Worm (Caenorhabditis elegans): Measurements from ENCODE around the gene hlh-3.

ce11 chrII:9112851-9113250 lies 26.4 kb downstream of the hlh-3 start, which contains the start of gene jun-1:
- no peak for TF ChIP-seq ztf-23 (GFP tag; IDR thresholded peaks at IDR 0.05)
- TF ChIP-seq flt-1 (GFP tag; IDR thresholded peaks at IDR 0.05), result no peak
- no peak for TF ChIP-seq ztf-29 (GFP tag; IDR thresholded peaks at IDR 0.05)
- TF ChIP-seq cog-1 (tag; optimal IDR thresholded peaks at IDR 0.05), result peak; percentile 54
- no peak for TF ChIP-seq med-1 (GFP tag; optimal IDR thresholded peaks at IDR 0.05; ENCODE audit: insufficient read depth)
